Fruit fly (Drosophila melanogaster) whole organism, embryonic: ENCODE results near the gene Osi20.
A peak's percentile ranks its signal among the peaks of the same experiment; 100 is the strongest.

Source experiments
- CG15601 ChIP-seq: fragments of 200-800 bp; sonication (Bioruptor generic); optimal IDR thresholded peaks from 3 replicates; lab custom pipeline; 2019; ENCODE audit warnings: missing biosample characterization, mild to moderate bottlenecking, missing genetic modification characterization, moderate library complexity
- CG16813 ChIP-seq: fragments of 200-800 bp; sonication (Bioruptor generic); IDR thresholded peaks from 3 replicates; pipeline ENCODE4 v1.3.6; 2022; ENCODE audit warnings: missing biosample characterization, missing genetic modification characterization; ENCODE audit not compliant: partially characterized antibody
- Dll ChIP-seq: fragments of 200-800 bp; sonication (Bioruptor generic); IDR thresholded peaks from 4 replicates; pipeline ENCODE4 v1.3.6; 2022; ENCODE audit warnings: missing biosample characterization, missing genetic modification characterization; ENCODE audit not compliant: partially characterized antibody
- Med ChIP-seq: fragments of 200-800 bp; sonication (Bioruptor generic); peaks from one replicate; lab custom pipeline; 2016; ENCODE audit warnings: missing biosample characterization, missing genetic modification characterization, mild to moderate bottlenecking, inconsistent platforms, moderate library complexity
- ato ChIP-seq: fragments of 200-800 bp; sonication (Bioruptor generic); IDR thresholded peaks from 2 replicates; pipeline ENCODE4 v1.3.6; 2022; ENCODE audit warnings: missing biosample characterization, missing genetic modification characterization; ENCODE audit not compliant: partially characterized antibody
- hb ChIP-seq: fragments of 200-800 bp; sonication (Bioruptor generic); IDR thresholded peaks from 3 replicates; pipeline ENCODE4 v1.3.6; 2022; ENCODE audit warnings: missing biosample characterization, missing genetic modification characterization; ENCODE audit not compliant: partially characterized antibody
- stwl ChIP-seq: fragments of 200-800 bp; sonication (Bioruptor generic); optimal IDR thresholded peaks from 3 replicates; lab custom pipeline; 2018; ENCODE audit warnings: missing biosample characterization, mild to moderate bottlenecking, missing genetic modification characterization, moderate library complexity
- unc-4 ChIP-seq: fragments of 200-800 bp; sonication (Bioruptor generic); IDR thresholded peaks from 2 replicates; pipeline ENCODE4 v1.3.6; 2022; ENCODE audit warnings: missing biosample characterization, missing genetic modification characterization; ENCODE audit not compliant: partially characterized antibody
- vnd ChIP-seq: fragments of 200-800 bp; sonication (Bioruptor generic); IDR thresholded peaks from 3 replicates; pipeline ENCODE4 v1.3.6; 2022; ENCODE audit warnings: missing biosample characterization, missing genetic modification characterization; ENCODE audit not compliant: partially characterized antibody
- zen2 ChIP-seq: fragments of 200-800 bp; sonication (Bioruptor generic); IDR thresholded peaks from 3 replicates; pipeline ENCODE4 v1.3.6; 2022; ENCODE audit warnings: missing biosample characterization, missing genetic modification characterization; ENCODE audit not compliant: partially characterized antibody

The Osi20 gene

dm6 chr3R:6388414-6388830 is 48.5 kb downstream of the Osi20 start (continued):
- TF ChIP-seq zen2 (GFP tag; lab: Robert Waterston, UW) (peak; percentile 55; the same call in 1 of the 3 replicates), unc-4 (GFP tag; lab: Robert Waterston, UW) (peak; percentile 51), stwl (tag; lab: Kevin White, UChicago) (peak; percentile 29), Dll (GFP tag; lab: Robert Waterston, UW) (peak; percentile 70), vnd (GFP tag; lab: Robert Waterston, UW) (peak; percentile 69; the same call in 2 of the 3 replicates), ato (GFP tag; lab: Robert Waterston, UW) (peak; percentile 66; the same call in 1 of the 2 replicates), CG15601 (peak; percentile 13), CG16813 (peak; percentile 83), Med (GFP tag; lab: Kevin White, UChicago) (peak; percentile 48), hb (GFP tag; lab: Robert Waterston, UW) (peak; percentile 83)
